Worm (Caenorhabditis elegans): ENCODE measurements around the gene nlp-23.

The nlp-23 gene

ce11 chrX:2368042-2368814 is 25.5 kb upstream of the nlp-23 start:
- TF ChIP-seq zip-11 (GFP tag; IDR thresholded peaks at IDR 0.05) (no peak), nhr-237 (tag; optimal IDR thresholded peaks at IDR 0.05) (no peak), madf-9 (GFP tag; conservative IDR thresholded peaks at IDR 0.05) (no peak), nhr-76 (tag; optimal IDR thresholded peaks at IDR 0.05) (no peak), hmg-1.1 (GFP tag; IDR thresholded peaks at IDR 0.05) (no peak), aly-2 (tag; optimal IDR thresholded peaks at IDR 0.05) (no peak), F10B5.3 (tag; optimal IDR thresholded peaks at IDR 0.05) (no peak), set-16 (GFP tag; IDR thresholded peaks at IDR 0.05) (no peak), nhr-28 (tag; optimal IDR thresholded peaks at IDR 0.05) (peak; percentile 42), zfp-2 (tag; optimal IDR thresholded peaks at IDR 0.05) (no peak), dmd-6 (GFP tag; IDR thresholded peaks at IDR 0.05) (no peak), nhr-25 (tag; optimal IDR thresholded peaks at IDR 0.05; ENCODE audit: borderline replicate concordance, insufficient read depth) (peak; percentile 74), fkh-10 (GFP tag; optimal IDR thresholded peaks at IDR 0.05) (no peak), T26A8.4 (GFP tag; IDR thresholded peaks at IDR 0.05) (no peak), vab-7 (GFP tag; IDR thresholded peaks at IDR 0.05) (no peak), lin-29 (GFP tag; IDR thresholded peaks at IDR 0.05) (no peak), daf-8 (GFP tag; IDR thresholded peaks at IDR 0.05) (no peak), lsy-2 (tag; optimal IDR thresholded peaks at IDR 0.05) (peak in 1 of 2 experiments; percentile 15), lir-3 (tag; optimal IDR thresholded peaks at IDR 0.05) (no peak), mep-1 (tag; optimal IDR thresholded peaks at IDR 0.05) (peak; percentile 42), jun-1 (tag; optimal IDR thresholded peaks at IDR 0.05) (no peak), Y5F2A.4 (GFP tag; optimal IDR thresholded peaks at IDR 0.05) (no peak), egl-43 (GFP tag; IDR thresholded peaks at IDR 0.05) (no peak), zag-1 (tag; optimal IDR thresholded peaks at IDR 0.05) (no peak), mdl-1 (tag; optimal IDR thresholded peaks at IDR 0.05) (no peak), mes-2 (tag; optimal IDR thresholded peaks at IDR 0.05; ENCODE audit: poor library complexity, severe bottlenecking) (peak; percentile 31), tag-97 (GFP tag; IDR thresholded peaks at IDR 0.05) (no peak), ceh-32 (tag; optimal IDR thresholded peaks at IDR 0.05; ENCODE audit: poor library complexity) (no peak), attf-4 (tag; optimal IDR thresholded peaks at IDR 0.05) (no peak), dmd-8 (GFP tag; IDR thresholded peaks at IDR 0.05) (no peak), F37D6.2 (tag; optimal IDR thresholded peaks at IDR 0.05) (no peak), snpc-4 (tag; optimal IDR thresholded peaks at IDR 0.05) (no peak), T20F7.1 (GFP tag; optimal IDR thresholded peaks at IDR 0.05) (no peak), gei-8 (GFP tag; optimal IDR thresholded peaks at IDR 0.05) (no peak), dpl-1 (GFP tag; optimal IDR thresholded peaks at IDR 0.05) (no peak), aha-1 (tag) (peak; percentile 84), daf-19 (GFP tag; conservative IDR thresholded peaks at IDR 0.05) (no peak), lin-1 (GFP tag; IDR thresholded peaks at IDR 0.05) (no peak), D1046.2 (GFP tag; IDR thresholded peaks at IDR 0.05) (no peak), tra-1 (GFP tag; IDR thresholded peaks at IDR 0.05) (0 out of 2 replicates have a peak, but pooled peaks have one; percentile 5), madf-5 (GFP tag; IDR thresholded peaks at IDR 0.05) (no peak), nhr-10 (tag; optimal IDR thresholded peaks at IDR 0.05) (no peak), nhr-111 (GFP tag; optimal IDR thresholded peaks at IDR 0.05) (no peak), lin-38 (GFP tag; IDR thresholded peaks at IDR 0.05) (no peak), unc-62 (GFP tag; optimal IDR thresholded peaks at IDR 0.05 in 1 of 2) (no peak), unc-62 (tag; optimal IDR thresholded peaks at IDR 0.05) (no peak), rbr-2 (tag; optimal IDR thresholded peaks at IDR 0.05) (peak; percentile 4), ztf-11 (tag; optimal IDR thresholded peaks at IDR 0.05) (no peak), daf-16 (GFP tag; optimal IDR thresholded peaks at IDR 0.05) (no peak), daf-16 (tag; optimal IDR thresholded peaks at IDR 0.05) (peak; percentile 3), pha-4 (GFP tag; IDR thresholded peaks at IDR 0.05) (no peak), pha-4 (tag; optimal IDR thresholded peaks at IDR 0.05) (no peak)
